Worm (Caenorhabditis elegans): ENCODE data around the gene cyp-33C2.

Gene cyp-33C2

DNA sequence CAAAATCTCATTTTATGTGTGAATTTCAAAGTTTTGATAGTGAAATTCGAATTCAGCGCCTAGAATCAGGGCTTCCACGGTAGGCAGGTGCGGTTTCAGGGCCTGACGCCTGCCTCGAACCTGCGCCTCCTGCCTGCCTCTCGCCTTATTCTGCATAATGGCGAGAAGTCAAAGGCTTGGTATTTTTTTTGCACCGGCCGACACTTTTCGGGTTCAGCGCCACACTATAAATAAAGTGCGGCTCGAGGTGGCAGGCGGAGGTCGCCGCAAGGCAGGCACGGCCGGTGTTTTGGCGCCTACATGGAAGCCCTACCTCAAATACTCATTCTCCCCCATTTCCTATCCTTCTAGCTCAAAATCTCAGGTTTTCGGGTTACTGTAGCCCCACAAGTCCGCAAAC lies 17.1 kb downstream of the cyp-33C2 start:
- TF ChIP-seq ztf-23 (GFP tag; IDR thresholded peaks at IDR 0.05) (no peak), med-1 (GFP tag; optimal IDR thresholded peaks at IDR 0.05; ENCODE audit: insufficient read depth) (no peak), T22C8.4 (GFP tag; IDR thresholded peaks at IDR 0.05) (no peak), ref-1 (GFP tag; conservative IDR thresholded peaks at IDR 0.05) (no peak), tab-1 (GFP tag; IDR thresholded peaks at IDR 0.05) (no peak), flt-1 (GFP tag; IDR thresholded peaks at IDR 0.05) (no peak), cog-1 (tag; optimal IDR thresholded peaks at IDR 0.05) (no peak), ztf-29 (GFP tag; IDR thresholded peaks at IDR 0.05) (no peak)

DNA sequence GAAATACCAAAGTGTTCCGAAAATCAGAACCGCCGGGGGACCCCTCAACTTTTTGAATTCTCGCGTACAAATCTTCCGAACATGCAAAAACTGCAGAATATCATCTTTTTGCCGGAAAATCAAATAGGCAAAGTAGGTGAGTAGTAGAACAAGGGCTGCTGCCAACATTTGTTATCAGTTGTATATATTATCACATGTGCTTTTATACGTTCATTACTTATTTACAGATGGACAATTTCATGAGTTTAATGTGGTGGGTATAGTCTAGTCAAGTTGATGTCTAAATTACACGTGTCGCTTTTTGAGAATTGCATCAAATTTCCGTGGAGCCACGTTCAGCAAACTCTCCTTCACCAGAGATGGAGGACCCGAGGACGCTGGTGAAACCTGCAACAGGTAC lies 18.0 kb downstream of the cyp-33C2 start, which contains the start of gene cyp-32B1:
cyp-32B1 (minus strand) TSS at position 176 of the 400 bp plus-strand sequence.
- TF ChIP-seq med-1 (GFP tag; optimal IDR thresholded peaks at IDR 0.05; ENCODE audit: insufficient read depth) (no peak), ztf-29 (GFP tag; IDR thresholded peaks at IDR 0.05) (no peak), T22C8.4 (GFP tag; IDR thresholded peaks at IDR 0.05) (no peak), tab-1 (GFP tag; IDR thresholded peaks at IDR 0.05) (no peak), klf-2 (GFP tag; conservative IDR thresholded peaks at IDR 0.05) (no peak), cog-1 (tag; optimal IDR thresholded peaks at IDR 0.05) (no peak), ref-1 (GFP tag; conservative IDR thresholded peaks at IDR 0.05) (no peak), flt-1 (GFP tag; IDR thresholded peaks at IDR 0.05) (no peak), ztf-23 (GFP tag; IDR thresholded peaks at IDR 0.05) (no peak)

DNA sequence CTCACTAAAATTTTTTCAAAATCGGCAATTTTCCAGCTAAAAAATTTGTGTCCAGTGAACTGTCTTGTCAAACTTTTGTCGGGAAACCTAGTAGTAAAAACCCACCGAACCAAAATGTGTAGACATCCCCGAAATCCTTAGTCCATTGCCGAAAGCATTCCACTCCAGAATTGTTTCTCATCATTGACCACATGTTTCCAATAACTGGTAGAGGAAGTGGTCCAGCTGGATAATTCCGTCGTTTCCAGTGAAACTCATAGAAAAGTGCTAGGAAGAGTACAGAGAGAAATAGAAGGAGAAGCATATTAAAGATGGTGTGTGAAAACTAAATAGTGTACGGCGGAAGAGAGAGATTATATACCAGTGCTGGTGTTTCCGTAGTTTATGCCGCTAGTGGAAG lies 20.8 kb downstream of the cyp-33C2 start, which contains the start of gene cyp-33C12:
cyp-33C12 (minus strand) TSS at position 321 of the 400 bp plus-strand sequence.
- no peak for TF ChIP-seq T22C8.4 (GFP tag; IDR thresholded peaks at IDR 0.05)
- no peak for TF ChIP-seq tab-1 (GFP tag; IDR thresholded peaks at IDR 0.05)
- no peak for TF ChIP-seq med-1 (GFP tag; optimal IDR thresholded peaks at IDR 0.05; ENCODE audit: insufficient read depth)
- TF ChIP-seq klf-2 (GFP tag; conservative IDR thresholded peaks at IDR 0.05) = no peak
- TF ChIP-seq cog-1 (tag; optimal IDR thresholded peaks at IDR 0.05) = no peak
- TF ChIP-seq ref-1 (GFP tag; conservative IDR thresholded peaks at IDR 0.05) = no peak
- no peak for TF ChIP-seq ztf-29 (GFP tag; IDR thresholded peaks at IDR 0.05)

DNA sequence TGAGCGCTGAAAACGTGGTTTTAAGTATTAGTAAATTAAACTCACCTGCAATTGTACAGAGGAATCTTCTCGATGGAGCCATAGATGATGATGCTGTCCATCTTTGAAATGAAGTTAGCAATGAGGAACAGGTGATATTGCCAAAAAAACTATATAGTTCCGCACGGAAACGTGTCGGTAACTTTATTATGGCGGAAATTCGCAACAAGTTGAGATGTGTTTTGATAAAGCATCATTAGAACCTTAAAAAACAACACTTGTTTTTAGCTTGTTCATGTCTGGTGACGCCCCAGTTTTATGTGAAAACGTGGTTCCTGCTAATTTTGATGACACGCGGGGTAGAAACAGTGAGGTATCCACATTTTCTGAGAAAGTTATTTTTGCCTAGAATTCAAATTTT lies 22.9 kb downstream of the cyp-33C2 start, which contains the start of gene srt-40:
srt-40 (minus strand) TSS at position 101 of the 400 bp plus-strand sequence.
- no peak for TF ChIP-seq klf-2 (GFP tag; conservative IDR thresholded peaks at IDR 0.05)
- no peak for TF ChIP-seq med-1 (GFP tag; optimal IDR thresholded peaks at IDR 0.05; ENCODE audit: insufficient read depth)
- TF ChIP-seq tab-1 (GFP tag; IDR thresholded peaks at IDR 0.05) = no peak
- no peak for TF ChIP-seq ref-1 (GFP tag; conservative IDR thresholded peaks at IDR 0.05)
- TF ChIP-seq ztf-23 (GFP tag; IDR thresholded peaks at IDR 0.05) = no peak
- TF ChIP-seq T22C8.4 (GFP tag; IDR thresholded peaks at IDR 0.05) = no peak
- TF ChIP-seq ztf-29 (GFP tag; IDR thresholded peaks at IDR 0.05) = no peak

DNA sequence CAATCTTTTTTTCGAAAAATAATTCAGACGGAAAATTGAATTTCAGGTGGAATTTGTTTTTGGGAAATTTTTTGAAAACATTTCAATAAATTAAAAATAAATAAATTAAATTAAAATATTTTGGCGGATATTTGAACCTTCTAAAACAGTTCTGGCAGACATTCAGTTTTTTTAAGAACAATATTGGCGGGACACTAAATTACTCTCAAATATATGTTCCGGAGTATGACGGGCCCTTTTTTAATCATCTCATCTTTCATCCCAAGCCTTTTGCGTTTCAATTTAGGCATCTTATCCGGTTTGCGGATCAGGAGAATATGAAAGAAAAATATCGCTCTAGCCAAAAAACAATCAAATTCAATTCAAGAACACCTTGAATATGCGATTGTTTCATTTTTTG lies 23.5 kb downstream of the cyp-33C2 start, which contains the start of gene svh-11:
svh-11 (plus strand) TSS at position 301 of the 400 bp plus-strand sequence.
- TF ChIP-seq ref-1 (GFP tag; conservative IDR thresholded peaks at IDR 0.05) (no peak), klf-2 (GFP tag; conservative IDR thresholded peaks at IDR 0.05) (no peak), T22C8.4 (GFP tag; IDR thresholded peaks at IDR 0.05) (no peak), ztf-29 (GFP tag; IDR thresholded peaks at IDR 0.05) (no peak), med-1 (GFP tag; optimal IDR thresholded peaks at IDR 0.05; ENCODE audit: insufficient read depth) (no peak), ztf-23 (GFP tag; IDR thresholded peaks at IDR 0.05) (no peak), tab-1 (GFP tag; IDR thresholded peaks at IDR 0.05) (no peak), cog-1 (tag; optimal IDR thresholded peaks at IDR 0.05) (no peak), flt-1 (GFP tag; IDR thresholded peaks at IDR 0.05) (no peak)

DNA sequence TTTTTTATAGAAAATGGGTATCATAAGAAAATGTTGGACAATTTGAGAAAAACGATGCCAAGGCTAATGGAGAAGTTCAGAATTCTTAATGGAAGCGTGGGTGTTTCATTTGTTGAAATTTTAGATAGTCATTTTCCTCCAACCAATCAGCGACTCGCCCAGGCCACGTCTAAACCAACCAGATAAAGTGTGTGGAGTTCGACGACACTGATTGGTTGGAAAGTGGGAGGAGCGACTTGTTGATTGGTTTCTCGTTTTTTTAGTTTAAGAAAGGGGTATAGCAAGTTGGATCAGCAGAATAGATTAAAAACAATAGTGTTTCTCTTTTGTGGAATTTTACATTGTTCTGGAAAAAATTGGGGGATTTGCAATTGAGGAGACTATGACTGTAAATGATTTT lies 24.2 kb downstream of the cyp-33C2 start:
- TF ChIP-seq med-1 (GFP tag; optimal IDR thresholded peaks at IDR 0.05; ENCODE audit: insufficient read depth) (no peak), flt-1 (GFP tag; IDR thresholded peaks at IDR 0.05) (no peak), T22C8.4 (GFP tag; IDR thresholded peaks at IDR 0.05) (no peak), tab-1 (GFP tag; IDR thresholded peaks at IDR 0.05) (no peak), cog-1 (tag; optimal IDR thresholded peaks at IDR 0.05) (no peak), ztf-29 (GFP tag; IDR thresholded peaks at IDR 0.05) (no peak), klf-2 (GFP tag; conservative IDR thresholded peaks at IDR 0.05) (no peak), ztf-23 (GFP tag; IDR thresholded peaks at IDR 0.05) (no peak), ref-1 (GFP tag; conservative IDR thresholded peaks at IDR 0.05) (no peak)

DNA sequence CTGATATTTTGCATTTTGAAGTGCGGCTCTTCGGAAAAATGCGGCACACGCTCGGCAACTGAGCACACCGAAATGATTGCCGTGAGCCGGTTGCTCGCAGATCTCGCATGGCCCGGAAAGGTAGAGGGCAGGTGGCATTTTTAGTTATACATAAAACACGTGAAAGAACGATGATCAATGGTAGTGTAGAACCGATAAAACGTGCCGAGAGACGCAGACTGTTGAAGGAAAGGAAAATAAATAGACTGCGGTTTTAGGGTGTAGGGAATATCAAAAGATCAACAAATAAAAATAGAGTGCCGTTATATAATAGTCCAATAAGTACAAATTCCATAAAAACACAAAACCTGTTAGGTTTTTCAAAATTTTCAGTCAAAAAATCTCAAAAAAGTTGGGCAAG lies 28.6 kb downstream of the cyp-33C2 start, which contains the start of gene nhr-133:
nhr-133 (minus strand) TSS at position 183 of the 400 bp plus-strand sequence.
- no peak for TF ChIP-seq med-1 (GFP tag; optimal IDR thresholded peaks at IDR 0.05; ENCODE audit: insufficient read depth)
- no peak for TF ChIP-seq ref-1 (GFP tag; conservative IDR thresholded peaks at IDR 0.05)
- no peak for TF ChIP-seq tab-1 (GFP tag; IDR thresholded peaks at IDR 0.05)
- no peak for TF ChIP-seq ztf-29 (GFP tag; IDR thresholded peaks at IDR 0.05)
- no peak for TF ChIP-seq T22C8.4 (GFP tag; IDR thresholded peaks at IDR 0.05)
- no peak for TF ChIP-seq ztf-23 (GFP tag; IDR thresholded peaks at IDR 0.05)
- TF ChIP-seq klf-2 (GFP tag; conservative IDR thresholded peaks at IDR 0.05) = no peak
- no peak for TF ChIP-seq flt-1 (GFP tag; IDR thresholded peaks at IDR 0.05)
- no peak for TF ChIP-seq cog-1 (tag; optimal IDR thresholded peaks at IDR 0.05)

DNA sequence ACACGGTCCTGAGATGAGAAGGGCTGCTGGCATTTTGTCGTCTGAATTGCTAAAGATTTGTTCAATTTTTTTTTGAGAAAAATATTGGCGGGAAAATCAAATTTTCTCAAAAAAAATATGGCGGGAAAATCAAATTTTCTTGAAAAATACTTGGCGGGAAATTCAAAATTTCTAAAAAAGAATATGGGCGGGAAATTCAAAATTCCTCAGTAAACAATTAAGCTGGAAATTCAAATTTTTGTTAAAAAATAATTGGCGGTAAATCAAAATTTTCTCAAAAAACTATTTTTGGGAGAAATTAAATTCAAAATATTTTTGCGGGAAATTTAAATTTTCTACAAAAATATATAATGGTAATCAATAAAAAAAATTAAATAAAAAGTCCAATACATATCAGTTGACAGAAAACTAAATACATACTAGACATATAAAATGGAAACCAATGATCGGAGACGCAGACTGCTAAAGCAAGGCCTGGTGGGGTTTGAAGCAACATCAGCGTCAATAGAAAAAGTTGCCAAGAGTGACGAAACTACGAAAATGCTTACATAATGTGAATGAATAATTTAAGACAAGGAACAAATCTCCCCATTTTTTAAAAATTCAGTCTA lies 31.2 kb downstream of the cyp-33C2 start, which contains the start of gene nhr-184:
nhr-184 (minus strand) TSS at position 51 of the 611 bp plus-strand sequence.
- no peak for TF ChIP-seq ref-1 (GFP tag; conservative IDR thresholded peaks at IDR 0.05)
- no peak for TF ChIP-seq ztf-29 (GFP tag; IDR thresholded peaks at IDR 0.05)
- TF ChIP-seq med-1 (GFP tag; optimal IDR thresholded peaks at IDR 0.05; ENCODE audit: insufficient read depth) = no peak
- TF ChIP-seq klf-2 (GFP tag; conservative IDR thresholded peaks at IDR 0.05) = no peak
- no peak for TF ChIP-seq ztf-23 (GFP tag; IDR thresholded peaks at IDR 0.05)
- no peak for TF ChIP-seq flt-1 (GFP tag; IDR thresholded peaks at IDR 0.05)
- no peak for TF ChIP-seq tab-1 (GFP tag; IDR thresholded peaks at IDR 0.05)

DNA sequence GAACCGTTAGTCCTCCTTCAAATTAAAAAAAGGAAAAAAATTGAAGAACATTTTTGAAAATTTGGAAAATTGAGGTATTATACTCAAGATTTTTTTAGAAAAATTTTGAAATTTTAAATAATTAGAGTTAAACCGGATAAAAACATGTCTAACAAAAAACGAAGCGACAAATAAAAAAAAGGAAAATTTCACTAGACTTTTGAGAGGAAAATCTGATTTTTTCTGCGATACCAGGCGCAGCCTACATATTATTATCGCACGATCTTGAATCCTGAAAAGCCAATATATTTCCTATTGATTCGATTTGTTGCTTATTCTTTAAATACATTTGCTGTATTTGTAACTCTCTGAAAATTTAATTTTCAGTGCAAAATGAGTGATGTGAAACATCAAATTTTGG lies 32.1 kb downstream of the cyp-33C2 start, which contains the start of gene nstp-8:
nstp-8 (plus strand) TSS at position 301 of the 400 bp plus-strand sequence.
- TF ChIP-seq med-1 (GFP tag; optimal IDR thresholded peaks at IDR 0.05; ENCODE audit: insufficient read depth) (no peak), cog-1 (tag; optimal IDR thresholded peaks at IDR 0.05) (no peak), ztf-23 (GFP tag; IDR thresholded peaks at IDR 0.05) (no peak), T22C8.4 (GFP tag; IDR thresholded peaks at IDR 0.05) (no peak), flt-1 (GFP tag; IDR thresholded peaks at IDR 0.05) (no peak), ref-1 (GFP tag; conservative IDR thresholded peaks at IDR 0.05) (no peak), klf-2 (GFP tag; conservative IDR thresholded peaks at IDR 0.05) (no peak)

Data from whole organism, midembryonic.